Worm (Caenorhabditis elegans): ENCODE results near the gene ced-6.

ced-6 gene

ce11 chrIII:5621236-5621635 is 25.7 kb downstream of the ced-6 start:
- TF ChIP-seq nhr-76 (tag; optimal IDR thresholded peaks at IDR 0.05) (no peak), unc-98 (GFP tag; IDR thresholded peaks at IDR 0.05) (no peak), nhr-237 (tag; optimal IDR thresholded peaks at IDR 0.05) (no peak), lin-39 (tag; optimal IDR thresholded peaks at IDR 0.05) (no peak), mef-2 (tag; optimal IDR thresholded peaks at IDR 0.05) (peak; percentile 33), unc-30 (tag; optimal IDR thresholded peaks at IDR 0.05) (no peak), swsn-7 (tag; optimal IDR thresholded peaks at IDR 0.05) (peak; percentile 63), blmp-1 (tag; optimal IDR thresholded peaks at IDR 0.05) (peak; percentile 67), dpl-1 (GFP tag; optimal IDR thresholded peaks at IDR 0.05) (peak; percentile 2 to 26 (median 12)), ama-1 (optimal IDR thresholded peaks at IDR 0.05) (no peak), snpc-4 (tag; optimal IDR thresholded peaks at IDR 0.05) (peak; percentile 40), pqm-1 (tag; optimal IDR thresholded peaks at IDR 0.05) (no peak), mep-1 (tag; optimal IDR thresholded peaks at IDR 0.05) (peak; percentile 24), zag-1 (tag; optimal IDR thresholded peaks at IDR 0.05) (no peak), elt-2 (tag; optimal IDR thresholded peaks at IDR 0.05) (peak; percentile 30), lir-3 (tag; optimal IDR thresholded peaks at IDR 0.05; ENCODE audit: poor library complexity) (no peak), fkh-10 (GFP tag; optimal IDR thresholded peaks at IDR 0.05) (no peak), nhr-84 (tag; optimal IDR thresholded peaks at IDR 0.05) (no peak), tbx-2 (tag; optimal IDR thresholded peaks at IDR 0.05) (peak; percentile 61), nhr-47 (tag; optimal IDR thresholded peaks at IDR 0.05) (peak; percentile 71), C04F5.9 (tag; optimal IDR thresholded peaks at IDR 0.05) (no peak), ceh-90 (tag; optimal IDR thresholded peaks at IDR 0.05) (no peak), hlh-4 (tag; optimal IDR thresholded peaks at IDR 0.05) (no peak), egl-13 (tag; optimal IDR thresholded peaks at IDR 0.05) (peak; percentile 70), ces-1 (GFP tag; optimal IDR thresholded peaks at IDR 0.05) (no peak), pax-3 (tag; optimal IDR thresholded peaks at IDR 0.05) (peak; percentile 22), C16A3.4 (tag; optimal IDR thresholded peaks at IDR 0.05) (no peak), ceh-8 (GFP tag; optimal IDR thresholded peaks at IDR 0.05) (no peak), lsy-2 (tag; optimal IDR thresholded peaks at IDR 0.05) (peak; percentile 55 to 64), hlh-17 (GFP tag; optimal IDR thresholded peaks at IDR 0.05; ENCODE audit: borderline replicate concordance) (no peak), efl-1 (optimal IDR thresholded peaks at IDR 0.05) (peak; percentile 63 to 75), efl-1 (GFP tag; optimal IDR thresholded peaks at IDR 0.05 in 1 of 2) (peak; percentile 42 to 93), ceh-82 (tag; optimal IDR thresholded peaks at IDR 0.05) (peak; percentile 49 to 75 (median 65)), aly-2 (tag; optimal IDR thresholded peaks at IDR 0.05) (no peak), nhr-71 (tag; optimal IDR thresholded peaks at IDR 0.05) (peak; percentile 78), irx-1 (tag; optimal IDR thresholded peaks at IDR 0.05) (no peak), lin-14 (GFP tag; optimal IDR thresholded peaks at IDR 0.05) (peak; percentile 98), nhr-20 (tag; optimal IDR thresholded peaks at IDR 0.05) (peak; percentile 62), mdl-1 (tag; optimal IDR thresholded peaks at IDR 0.05) (peak in 1 of 2 experiments; percentile 46), lin-35 (GFP tag; optimal IDR thresholded peaks at IDR 0.05) (peak; percentile 62 to 67), snu-23 (GFP tag; optimal IDR thresholded peaks at IDR 0.05) (peak; percentile 69), nhr-77 (tag; optimal IDR thresholded peaks at IDR 0.05) (peak; percentile 59), elt-3 (tag; optimal IDR thresholded peaks at IDR 0.05) (peak in 2 of 6 experiments; percentile 4 to 5), skn-1 (tag; optimal IDR thresholded peaks at IDR 0.05) (peak; percentile 64), ets-5 (GFP tag; IDR thresholded peaks at IDR 0.05) (no peak), rnt-1 (tag; optimal IDR thresholded peaks at IDR 0.05) (peak; percentile 72), xbp-1 (tag; optimal IDR thresholded peaks at IDR 0.05) (peak; percentile 30), nhr-85 (tag) (peak; percentile 66), hpl-2 (GFP tag; optimal IDR thresholded peaks at IDR 0.05) (no peak), nhr-19 (GFP tag; conservative IDR thresholded peaks at IDR 0.05) (peak; percentile 44), nhr-28 (tag; optimal IDR thresholded peaks at IDR 0.05) (no peak), dsc-1 (tag; optimal IDR thresholded peaks at IDR 0.05) (peak; percentile 60), fos-1 (tag; optimal IDR thresholded peaks at IDR 0.05) (peak; percentile 16), fkh-8 (tag; optimal IDR thresholded peaks at IDR 0.05) (peak; percentile 90), unc-86 (tag; optimal IDR thresholded peaks at IDR 0.05) (peak; percentile 68)

Measured in whole organism, L1 larva.